Worm (Caenorhabditis elegans) whole organism, early embryonic: ENCODE data around the gene lec-12.
"Not testable (repeated sequence)": the region's sequence is repeated elsewhere in the genome, so short reads cannot be mapped to it uniquely, and the experiment has no call there.

Experiments used
- B0310.2 ChIP-seq: sonication (generic microtip); optimal IDR thresholded peaks from 2 replicates; lab custom pipeline; 2016; ENCODE audit warnings: mild to moderate bottlenecking, missing genetic modification characterization, missing compliant biosample characterization
- F13C5.2 ChIP-seq: sonication (generic microtip); optimal IDR thresholded peaks from 2 replicates; lab custom pipeline; 2017; ENCODE audit warnings: mild to moderate bottlenecking, missing genetic modification characterization, inconsistent platforms, missing compliant biosample characterization
- aly-1 ChIP-seq: sonication (generic microtip); optimal IDR thresholded peaks from 2 replicates; lab custom pipeline; 2016; ENCODE audit warnings: missing genetic modification characterization, missing compliant biosample characterization
- ama-1 ChIP-seq: fragments of 150-350 bp; optimal IDR thresholded peaks from 2 replicates; lab custom pipeline; 2014
- ceh-13 ChIP-seq: fragments of 200-800 bp; sonication (Bioruptor generic); optimal IDR thresholded peaks from 2 replicates; lab custom pipeline; 2018; ENCODE audit warnings: mild to moderate bottlenecking, missing genetic modification characterization, missing compliant biosample characterization
- ceh-36 ChIP-seq: sonication (generic microtip); optimal IDR thresholded peaks from 2 replicates; lab custom pipeline; 2016; ENCODE audit warnings: missing genetic modification characterization, inconsistent platforms, missing compliant biosample characterization
- ets-7 ChIP-seq: sonication (generic microtip); optimal IDR thresholded peaks from 2 replicates; lab custom pipeline; 2016; ENCODE audit warnings: missing genotype, missing genetic modification characterization, missing compliant biosample characterization
- flt-1 ChIP-seq: fragments of 200-800 bp; sonication (Bioruptor generic); IDR thresholded peaks from 2 replicates; pipeline ENCODE4 v1.3.6; 2022; ENCODE audit warnings: missing genetic modification characterization, missing compliant biosample characterization
- hmbx-1 ChIP-seq: sonication (generic microtip); optimal IDR thresholded peaks from 2 replicates; lab custom pipeline; 2016; ENCODE audit warnings: mild to moderate bottlenecking, missing genetic modification characterization, missing compliant biosample characterization
- hmg-4 ChIP-seq: fragments of 200-800 bp; sonication (Bioruptor generic); optimal IDR thresholded peaks from 2 replicates; lab custom pipeline; 2018; ENCODE audit warnings: mild to moderate bottlenecking, missing genetic modification characterization, missing compliant biosample characterization
- hnd-1 ChIP-seq: sonication (generic microtip); optimal IDR thresholded peaks from 2 replicates; lab custom pipeline; 2016; ENCODE audit warnings: missing genetic modification characterization, missing compliant biosample characterization
- pes-1 ChIP-seq: fragments of 200-800 bp; sonication (Bioruptor generic); IDR thresholded peaks from 2 replicates; pipeline ENCODE4 v1.3.6; 2022; ENCODE audit warnings: missing genetic modification reagents, missing genetic modification characterization, missing compliant biosample characterization
- scrt-1 ChIP-seq: fragments of 200-800 bp; sonication (Bioruptor generic); IDR thresholded peaks from 2 replicates; pipeline ENCODE4 v1.3.6; 2022; ENCODE audit warnings: missing genetic modification characterization, missing compliant biosample characterization
- sea-1 ChIP-seq: fragments of 200-800 bp; sonication (Bioruptor generic); conservative IDR thresholded peaks from 2 replicates; pipeline ENCODE4 v1.3.6; 2022; ENCODE audit warnings: missing genetic modification characterization, missing compliant biosample characterization
- tbx-11 ChIP-seq: fragments of 200-800 bp; sonication (Bioruptor generic); IDR thresholded peaks from 2 replicates; pipeline ENCODE4 v1.3.6; 2022; ENCODE audit warnings: missing genetic modification characterization, missing compliant biosample characterization
- tbx-37 ChIP-seq: fragments of 200-800 bp; sonication (Bioruptor generic); conservative IDR thresholded peaks from 2 replicates; pipeline ENCODE4 v1.3.6; 2022; ENCODE audit warnings: missing genetic modification reagents, missing genetic modification characterization, missing compliant biosample characterization
- tra-4 ChIP-seq: sonication (generic microtip); optimal IDR thresholded peaks from 2 replicates; lab custom pipeline; 2017; ENCODE audit warnings: missing genetic modification characterization, missing compliant biosample characterization

Gene lec-12

DNA sequence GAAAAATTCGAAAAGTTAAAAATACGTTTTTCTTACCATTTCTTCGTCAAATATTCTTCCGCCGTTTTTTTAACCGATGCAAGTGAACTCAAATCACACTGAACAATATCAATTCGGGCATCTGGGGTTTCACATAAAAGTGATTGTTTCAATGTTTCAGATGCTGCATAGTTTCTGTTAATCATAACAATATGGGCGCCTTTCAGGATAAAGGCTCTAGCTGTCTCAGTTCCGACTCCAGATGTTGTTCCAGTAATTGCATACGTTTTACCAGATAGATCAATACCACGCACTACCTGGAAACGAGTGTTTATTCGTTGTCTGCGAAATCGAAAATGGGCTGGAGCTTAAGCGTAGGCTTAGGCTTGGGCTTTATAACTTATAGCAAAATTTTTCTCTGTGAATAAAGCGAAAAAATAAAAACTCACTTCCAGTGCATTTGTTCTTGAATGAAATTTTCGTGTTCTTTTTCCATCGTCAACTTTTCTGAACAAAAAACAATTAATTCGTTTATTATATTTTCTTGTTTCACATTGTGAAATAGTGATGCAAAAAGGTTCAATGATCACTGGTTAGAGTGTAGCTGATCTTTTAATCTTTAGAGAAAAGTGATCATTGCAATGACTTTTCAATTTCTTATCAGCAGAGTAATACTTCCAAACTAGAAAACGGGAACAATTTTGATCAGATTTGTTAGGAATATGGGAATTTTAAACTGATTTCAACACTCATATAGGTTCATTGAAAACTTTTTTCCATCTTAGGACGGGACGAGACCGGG is 7.4 kb downstream of the lec-12 start:
- no peak for TF ChIP-seq ets-7
- no peak for TF ChIP-seq hmbx-1
- TF ChIP-seq sea-1 (GFP tag; lab: Robert Waterston, UW): no peak
- no peak for TF ChIP-seq F13C5.2
- TF ChIP-seq ceh-36 (tag; lab: Kevin White, UChicago): no peak
- TF ChIP-seq ama-1 (lab: Kevin White, UChicago): no peak
- no peak for TF ChIP-seq pes-1 (GFP tag; lab: Robert Waterston, UW)
- no peak for TF ChIP-seq flt-1 (GFP tag; lab: Robert Waterston, UW)
- TF ChIP-seq aly-1 (tag; lab: Kevin White, UChicago): no peak
- no peak for TF ChIP-seq tra-4 (tag; lab: Kevin White, UChicago)
- TF ChIP-seq scrt-1: no peak
- no peak for TF ChIP-seq hmg-4 (GFP tag; lab: Kevin White, UChicago)
- TF ChIP-seq tbx-11 (GFP tag; lab: Robert Waterston, UW): no peak
- no peak for TF ChIP-seq ceh-13 (GFP tag; lab: Kevin White, UChicago)
- no peak for TF ChIP-seq B0310.2 (tag; lab: Kevin White, UChicago)
- no peak for TF ChIP-seq tbx-37 (GFP tag; lab: Robert Waterston, UW)
- TF ChIP-seq hnd-1 (tag; lab: Kevin White, UChicago): no peak

DNA sequence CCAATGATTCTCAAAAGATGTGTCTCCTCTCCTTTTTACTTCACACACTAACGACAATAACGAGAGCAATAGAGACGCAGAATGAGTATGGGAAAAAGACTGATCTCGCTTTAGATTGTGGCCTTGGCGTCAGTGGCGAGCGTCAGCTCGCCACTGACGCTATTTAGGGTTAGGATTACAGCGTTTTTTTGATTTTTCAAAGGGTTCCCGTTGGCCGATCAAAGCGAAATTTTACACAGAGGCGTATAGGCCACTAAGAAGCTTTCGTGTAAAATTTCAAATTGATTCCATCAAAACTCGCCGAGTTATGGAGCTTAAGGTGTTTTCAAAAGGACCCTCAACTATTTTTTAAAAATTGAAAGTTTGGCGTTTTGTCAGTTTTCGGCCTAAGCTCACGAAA is 8.5 kb downstream of the lec-12 start, which contains the start of gene DC2.5:
Gene DC2.5 (minus strand): TSS at position 101 of the 400 bp plus-strand sequence.
- TF ChIP-seq sea-1 (GFP tag; lab: Robert Waterston, UW); aly-1 (tag; lab: Kevin White, UChicago); pes-1 (GFP tag; lab: Robert Waterston, UW): not testable (repeated sequence)

DNA sequence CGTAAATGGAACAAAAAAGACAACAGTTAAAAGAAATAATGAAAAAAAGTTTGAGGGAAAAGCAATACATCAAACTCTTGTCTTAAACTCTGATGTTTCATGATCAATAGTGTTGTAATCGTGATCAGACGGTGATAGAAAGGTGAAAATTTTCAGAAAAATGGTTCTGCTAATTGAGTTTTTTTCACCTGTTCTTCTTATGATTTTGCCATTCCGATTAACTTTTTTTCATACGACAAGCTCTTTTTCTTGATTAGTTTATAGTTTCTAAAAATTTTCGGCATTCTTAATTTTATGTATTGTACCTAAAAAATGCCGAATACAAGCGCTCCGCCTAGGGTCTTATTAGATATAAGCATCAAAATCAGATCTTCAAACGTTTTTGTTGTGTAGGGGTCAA is 11.5 kb downstream of the lec-12 start:
- TF ChIP-seq tbx-37 (GFP tag; lab: Robert Waterston, UW) (no peak), ceh-13 (GFP tag; lab: Kevin White, UChicago) (no peak), scrt-1 (no peak), tra-4 (tag; lab: Kevin White, UChicago) (no peak), ceh-36 (tag; lab: Kevin White, UChicago) (no peak), hnd-1 (tag; lab: Kevin White, UChicago) (no peak), ama-1 (lab: Kevin White, UChicago) (no peak), pes-1 (GFP tag; lab: Robert Waterston, UW) (no peak), ets-7 (no peak), hmg-4 (GFP tag; lab: Kevin White, UChicago) (no peak), flt-1 (GFP tag; lab: Robert Waterston, UW) (no peak), F13C5.2 (no peak), tbx-11 (GFP tag; lab: Robert Waterston, UW) (no peak)

DNA sequence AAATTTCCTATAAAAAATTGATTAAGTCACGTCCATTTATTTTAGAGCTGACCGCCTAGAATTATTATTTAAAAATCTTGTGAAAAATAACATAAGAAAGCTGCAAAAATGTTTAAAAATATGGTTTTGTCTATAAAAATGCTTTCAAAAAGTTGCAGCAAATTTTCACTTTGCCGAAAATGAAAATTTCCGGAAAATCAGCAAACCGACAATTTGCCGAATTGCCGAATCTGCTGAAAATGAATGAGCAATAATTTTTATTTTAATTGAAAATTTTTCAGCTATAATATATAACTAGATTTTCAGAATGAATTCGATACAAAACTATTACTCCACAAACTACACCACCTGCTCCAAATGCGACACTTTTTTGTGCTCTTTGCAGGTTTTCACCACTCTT is 12.7 kb downstream of the lec-12 start, which contains the start of gene srh-78:
Gene srh-78 (plus strand): TSS at position 301 of the 400 bp plus-strand sequence.
- TF ChIP-seq pes-1 (GFP tag; lab: Robert Waterston, UW): no peak
- no peak for TF ChIP-seq F13C5.2
- TF ChIP-seq ets-7: no peak
- no peak for TF ChIP-seq sea-1 (GFP tag; lab: Robert Waterston, UW)
- TF ChIP-seq hmbx-1: no peak
- no peak for TF ChIP-seq flt-1 (GFP tag; lab: Robert Waterston, UW)
- no peak for TF ChIP-seq tra-4 (tag; lab: Kevin White, UChicago)
- TF ChIP-seq hmg-4 (GFP tag; lab: Kevin White, UChicago): no peak
- no peak for TF ChIP-seq aly-1 (tag; lab: Kevin White, UChicago)
- TF ChIP-seq ama-1 (lab: Kevin White, UChicago): no peak
- no peak for TF ChIP-seq tbx-11 (GFP tag; lab: Robert Waterston, UW)
- no peak for TF ChIP-seq ceh-13 (GFP tag; lab: Kevin White, UChicago)
- no peak for TF ChIP-seq scrt-1
- TF ChIP-seq B0310.2 (tag; lab: Kevin White, UChicago): no peak
- TF ChIP-seq tbx-37 (GFP tag; lab: Robert Waterston, UW): no peak
- no peak for TF ChIP-seq hnd-1 (tag; lab: Kevin White, UChicago)
- TF ChIP-seq ceh-36 (tag; lab: Kevin White, UChicago): no peak

DNA sequence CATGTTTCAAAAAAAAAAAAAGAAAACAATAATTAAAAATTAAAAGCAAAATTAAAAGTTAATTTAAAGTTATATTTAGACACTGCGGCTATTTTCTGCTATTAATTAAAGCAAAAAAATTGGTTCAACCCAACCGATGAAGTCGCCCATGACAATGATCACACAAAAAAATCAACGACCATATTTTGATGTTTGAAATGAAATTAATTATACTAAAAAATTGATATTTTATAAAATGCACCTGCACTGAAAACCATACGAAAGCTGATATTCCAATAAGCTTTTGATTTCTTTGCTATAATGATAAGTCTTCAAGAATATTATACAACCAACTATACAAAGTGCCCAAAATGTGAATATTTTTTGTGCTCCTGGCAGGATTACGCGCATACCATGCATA is 15.4 kb downstream of the lec-12 start, which contains the start of gene srh-80:
Gene srh-80 (plus strand): TSS at position 301 of the 400 bp plus-strand sequence.
- TF ChIP-seq tbx-37 (GFP tag; lab: Robert Waterston, UW): no peak
- no peak for TF ChIP-seq ceh-36 (tag; lab: Kevin White, UChicago)
- TF ChIP-seq B0310.2 (tag; lab: Kevin White, UChicago): no peak
- no peak for TF ChIP-seq ets-7
- TF ChIP-seq F13C5.2: no peak
- TF ChIP-seq hmg-4 (GFP tag; lab: Kevin White, UChicago): no peak
- no peak for TF ChIP-seq hnd-1 (tag; lab: Kevin White, UChicago)
- no peak for TF ChIP-seq tra-4 (tag; lab: Kevin White, UChicago)
- TF ChIP-seq tbx-11 (GFP tag; lab: Robert Waterston, UW): no peak
- no peak for TF ChIP-seq scrt-1
- no peak for TF ChIP-seq pes-1 (GFP tag; lab: Robert Waterston, UW)
- TF ChIP-seq ama-1 (lab: Kevin White, UChicago): no peak
- no peak for TF ChIP-seq aly-1 (tag; lab: Kevin White, UChicago)

DNA sequence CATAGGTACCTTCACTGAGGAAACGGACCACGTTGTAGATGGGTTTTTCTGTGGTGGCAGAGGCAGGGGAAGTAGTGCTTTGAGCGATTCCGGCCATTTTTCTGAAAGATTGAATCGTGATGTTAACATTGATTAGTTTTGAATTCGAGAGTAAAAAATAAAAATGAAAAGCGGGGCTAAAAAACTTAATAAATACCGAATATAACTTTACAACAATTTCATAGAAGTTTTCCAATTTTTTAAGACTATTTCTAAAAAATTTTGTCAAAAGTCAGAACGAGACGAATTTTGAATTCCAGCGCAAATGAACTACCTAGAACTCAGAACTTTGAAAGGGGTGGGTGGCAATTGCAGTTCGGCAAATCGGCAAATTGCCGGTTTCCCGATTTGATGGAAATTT is 30.4 kb downstream of the lec-12 start, which contains the start of gene kin-33:
Gene kin-33 (minus strand): TSS at position 101 of the 400 bp plus-strand sequence.
- TF ChIP-seq scrt-1: no peak
- TF ChIP-seq tbx-11 (GFP tag; lab: Robert Waterston, UW): no peak
- no peak for TF ChIP-seq tra-4 (tag; lab: Kevin White, UChicago)
- no peak for TF ChIP-seq ceh-13 (GFP tag; lab: Kevin White, UChicago)
- no peak for TF ChIP-seq B0310.2 (tag; lab: Kevin White, UChicago)

DNA sequence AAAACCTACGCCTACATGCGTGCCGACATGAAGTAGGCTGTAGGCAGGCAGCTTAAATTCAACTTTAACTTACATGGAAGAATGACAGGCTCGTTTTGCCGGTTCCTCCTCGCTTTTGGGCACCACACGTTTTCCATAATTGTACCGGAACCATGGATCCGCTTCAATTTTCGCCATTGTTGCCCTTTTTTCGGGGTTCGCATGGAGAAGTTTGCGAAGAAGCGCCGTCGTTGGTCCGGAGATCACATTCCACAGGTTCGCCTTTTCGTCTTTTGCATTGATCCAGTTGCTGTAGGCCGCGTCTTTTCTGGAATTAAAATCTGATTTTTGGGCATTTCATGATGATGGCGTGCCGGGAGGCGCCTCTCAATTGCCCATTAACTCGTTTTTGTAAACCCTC is 32.8 kb downstream of the lec-12 start:
- no peak for TF ChIP-seq ets-7
